Fruit fly (Drosophila melanogaster) whole organism, prepupa: ENCODE results near the gene CG7202.

Experiments
- Blimp-1 ChIP-seq: fragments of 200-800 bp; sonication (Bioruptor generic); optimal IDR thresholded peaks from 3 replicates; lab custom pipeline; 2017; ENCODE audit warnings: missing biosample characterization, missing genetic modification characterization, mild to moderate bottlenecking, moderate library complexity, missing genetic modification reagents
- CG10631 ChIP-seq: fragments of 200-800 bp; sonication (Bioruptor generic); optimal IDR thresholded peaks from 2 replicates; lab custom pipeline; 2016; ENCODE audit warnings: missing biosample characterization, missing genetic modification characterization
- CG11762 ChIP-seq: fragments of 200-800 bp; sonication (Bioruptor generic); optimal IDR thresholded peaks from 3 replicates; lab custom pipeline; 2016; ENCODE audit warnings: missing biosample characterization, missing genetic modification characterization; ENCODE audit not compliant: insufficient read depth
- CG15336 ChIP-seq: fragments of 200-800 bp; sonication (Bioruptor generic); IDR thresholded peaks from 2 replicates; pipeline ENCODE4 v1.3.6; 2022; ENCODE audit warnings: missing biosample characterization, missing genetic modification characterization
- CG1621 ChIP-seq: fragments of 200-800 bp; sonication (Bioruptor generic); optimal IDR thresholded peaks from 3 replicates; lab custom pipeline; 2018; ENCODE audit warnings: missing biosample characterization, mild to moderate bottlenecking, missing genetic modification characterization
- CG16779 ChIP-seq: fragments of 200-800 bp; sonication (Bioruptor generic); optimal IDR thresholded peaks from 3 replicates; lab custom pipeline; 2017; ENCODE audit warnings: missing biosample characterization, mild to moderate bottlenecking, missing genetic modification characterization
- CG3032 ChIP-seq: fragments of 200-800 bp; optimal IDR thresholded peaks from 2 replicates; lab custom pipeline; 2019; ENCODE audit warnings: missing biosample characterization, mild to moderate bottlenecking, missing genetic modification characterization, moderate library complexity
- CG31627 ChIP-seq: fragments of 200-800 bp; sonication (Bioruptor generic); optimal IDR thresholded peaks from 3 replicates; lab custom pipeline; 2016; ENCODE audit warnings: missing biosample characterization, missing genetic modification characterization
- CG32006 ChIP-seq: fragments of 200-800 bp; sonication (Bioruptor generic); optimal IDR thresholded peaks from 3 replicates; lab custom pipeline; 2017; ENCODE audit warnings: missing biosample characterization, mild to moderate bottlenecking, missing genetic modification characterization
- CG6163 ChIP-seq: fragments of 200-800 bp; sonication (Bioruptor generic); IDR thresholded peaks from 3 replicates; pipeline ENCODE4 v1.3.6; 2022; ENCODE audit warnings: missing biosample characterization, missing genetic modification characterization
- CG6792 ChIP-seq: fragments of 200-800 bp; sonication (Bioruptor generic); optimal IDR thresholded peaks from 3 replicates; lab custom pipeline; 2016; ENCODE audit warnings: missing biosample characterization, missing genetic modification characterization
- CG6808 ChIP-seq: fragments of 200-800 bp; sonication (Bioruptor generic); optimal IDR thresholded peaks from 3 replicates; lab custom pipeline; 2017; ENCODE audit warnings: missing biosample characterization, missing genetic modification characterization, mild to moderate bottlenecking, moderate library complexity, missing genetic modification reagents
- CG6854 ChIP-seq: fragments of 200-800 bp; sonication (Bioruptor generic); optimal IDR thresholded peaks from 2 replicates; lab custom pipeline; 2017; ENCODE audit warnings: missing biosample characterization, mild to moderate bottlenecking, missing genetic modification characterization
- CG8319 ChIP-seq: fragments of 200-800 bp; sonication (Bioruptor generic); optimal IDR thresholded peaks from 3 replicates; lab custom pipeline; 2016; ENCODE audit warnings: missing biosample characterization, missing genetic modification characterization
- CG9139 ChIP-seq: fragments of 200-800 bp; sonication (Bioruptor generic); optimal IDR thresholded peaks from 3 replicates; lab custom pipeline; 2017; ENCODE audit warnings: missing biosample characterization, mild to moderate bottlenecking, missing genetic modification characterization
- Eip75B ChIP-seq: fragments of 200-800 bp; sonication (Bioruptor generic); optimal IDR thresholded peaks from 3 replicates; lab custom pipeline; 2016; ENCODE audit warnings: missing biosample characterization, missing genetic modification characterization
- Eip78C ChIP-seq: fragments of 200-800 bp; sonication (Bioruptor generic); peaks from one replicate; lab custom pipeline; 2016; ENCODE audit warnings: missing biosample characterization, missing genetic modification characterization
- Eip93F ChIP-seq: fragments of 200-800 bp; sonication (Bioruptor generic); optimal IDR thresholded peaks from 2 replicates; lab custom pipeline; 2016; ENCODE audit warnings: missing biosample characterization, mild to moderate bottlenecking, missing genetic modification characterization
- Ets21C ChIP-seq: fragments of 200-800 bp; sonication (Bioruptor generic); optimal IDR thresholded peaks from 3 replicates; lab custom pipeline; 2016; ENCODE audit warnings: missing biosample characterization, missing genetic modification characterization
- Ets96B ChIP-seq: fragments of 200-800 bp; optimal IDR thresholded peaks from 2 replicates; lab custom pipeline; 2019; ENCODE audit warnings: missing biosample characterization, mild to moderate bottlenecking, missing genetic modification characterization, moderate library complexity
- Gug ChIP-seq: fragments of 200-800 bp; sonication (Bioruptor generic); IDR thresholded peaks from 2 replicates; pipeline ENCODE4 v1.3.6; 2022; ENCODE audit warnings: missing biosample characterization, missing genetic modification characterization
- Hr39 ChIP-seq: fragments of 200-800 bp; sonication (Bioruptor generic); optimal IDR thresholded peaks from 2 replicates; lab custom pipeline; 2016; ENCODE audit warnings: missing biosample characterization, missing genetic modification characterization
- Hr4 ChIP-seq: fragments of 200-800 bp; sonication (Bioruptor generic); optimal IDR thresholded peaks from 3 replicates; lab custom pipeline; 2016; ENCODE audit warnings: missing biosample characterization, missing genetic modification characterization
- OdsH ChIP-seq: fragments of 200-800 bp; sonication (Bioruptor generic); optimal IDR thresholded peaks from 3 replicates; lab custom pipeline; 2016; ENCODE audit warnings: missing biosample characterization, missing genetic modification characterization
- Smox ChIP-seq: fragments of 200-800 bp; sonication (Bioruptor generic); optimal IDR thresholded peaks from 3 replicates; lab custom pipeline; 2016; ENCODE audit warnings: missing biosample characterization, missing genetic modification characterization
- Sox14 ChIP-seq: fragments of 200-800 bp; sonication (Bioruptor generic); optimal IDR thresholded peaks from 3 replicates; lab custom pipeline; 2016; ENCODE audit warnings: missing biosample characterization, missing genetic modification characterization
- Sox15 ChIP-seq: fragments of 200-800 bp; sonication (Bioruptor generic); optimal IDR thresholded peaks from 3 replicates; lab custom pipeline; 2016; ENCODE audit warnings: missing biosample characterization, missing genetic modification characterization
- achi ChIP-seq: fragments of 200-800 bp; sonication (Bioruptor generic); optimal IDR thresholded peaks from 3 replicates; lab custom pipeline; 2016; ENCODE audit warnings: missing biosample characterization, missing genetic modification characterization
- acj6 ChIP-seq: fragments of 200-800 bp; sonication (Bioruptor generic); optimal IDR thresholded peaks from 3 replicates; lab custom pipeline; 2016; ENCODE audit warnings: missing biosample characterization, missing genetic modification characterization
- cyc ChIP-seq: fragments of 200-800 bp; sonication (Bioruptor generic); optimal IDR thresholded peaks from 3 replicates; lab custom pipeline; 2016; ENCODE audit warnings: missing biosample characterization, missing genetic modification characterization
- dac ChIP-seq: fragments of 200-800 bp; sonication (Bioruptor generic); optimal IDR thresholded peaks from 2 replicates; lab custom pipeline; 2017; ENCODE audit warnings: missing biosample characterization, mild to moderate bottlenecking, missing genetic modification characterization
- dsx ChIP-seq: fragments of 200-800 bp; optimal IDR thresholded peaks from 3 replicates; lab custom pipeline; 2019; ENCODE audit warnings: missing biosample characterization, mild to moderate bottlenecking, missing genetic modification characterization, moderate library complexity; ENCODE audit not compliant: poor library complexity, severe bottlenecking
- eg ChIP-seq: fragments of 200-800 bp; sonication (Bioruptor generic); IDR thresholded peaks from 3 replicates; pipeline ENCODE4 v1.3.6; 2022; ENCODE audit warnings: missing biosample characterization, missing genetic modification characterization
- esn ChIP-seq: fragments of 200-800 bp; sonication (Bioruptor generic); optimal IDR thresholded peaks from 2 replicates; lab custom pipeline; 2016; ENCODE audit warnings: missing biosample characterization, mild to moderate bottlenecking, missing genetic modification characterization, moderate library complexity
- fd85E ChIP-seq: fragments of 200-800 bp; sonication (Bioruptor generic); optimal IDR thresholded peaks from 3 replicates; lab custom pipeline; 2016; ENCODE audit warnings: missing biosample characterization, missing genetic modification characterization
- lz ChIP-seq: fragments of 200-800 bp; sonication (Bioruptor generic); optimal IDR thresholded peaks from 3 replicates; lab custom pipeline; 2016; ENCODE audit warnings: missing biosample characterization, missing genetic modification characterization
- ss ChIP-seq, 2 experiments: fragments of 200-800 bp; sonication (Bioruptor generic); optimal IDR thresholded peaks; 2 replicates in 1 of 2; 3 replicates in 1 of 2; lab custom pipeline; 2017 to 2018; ENCODE audit warnings: mild to moderate bottlenecking in 2 of 2, missing biosample characterization in 2 of 2, missing genetic modification characterization in 2 of 2, moderate library complexity in 1 of 2
- svp ChIP-seq: fragments of 200-800 bp; sonication (Bioruptor generic); peaks from one replicate; lab custom pipeline; 2016; ENCODE audit warnings: missing biosample characterization, missing genetic modification characterization
- topi ChIP-seq: fragments of 200-800 bp; sonication (Bioruptor generic); optimal IDR thresholded peaks from 3 replicates; lab custom pipeline; 2016; ENCODE audit warnings: missing biosample characterization, missing genetic modification characterization

The CG7202 gene

dm6 chr3L:21534360-21534759, 41.8 kb upstream of the CG7202 start, which contains the start of gene ppk5:
Gene ppk5, plus strand, starts transcription at chr3L:21534660.
- TF ChIP-seq CG3032 (tag; lab: Kevin White, UChicago) (no peak), acj6 (GFP tag; lab: Kevin White, UChicago) (no peak), eg (GFP tag; lab: Robert Waterston, UW) (no peak), Blimp-1 (GFP tag; lab: Kevin White, UChicago) (no peak), CG1621 (tag; lab: Kevin White, UChicago) (no peak), CG6163 (GFP tag; lab: Robert Waterston, UW) (no peak), dsx (GFP tag; lab: Kevin White, UChicago) (no peak), CG10631 (GFP tag; lab: Kevin White, UChicago) (no peak), dac (GFP tag; lab: Kevin White, UChicago) (no peak), CG31627 (GFP tag; lab: Kevin White, UChicago) (no peak), CG11762 (GFP tag; lab: Kevin White, UChicago) (no peak)

- TF ChIP-seq dsx (GFP tag; lab: Kevin White, UChicago) (peak; percentile 81), CG6854 (peak; percentile 23), CG16779 (tag; lab: Kevin White, UChicago) (no peak), ss (GFP tag; optimal IDR thresholded peaks at IDR 0.05; lab: Kevin White, UChicago) (no peak), Gug (GFP tag; lab: Robert Waterston, UW) (no peak)
- TF ChIP-seq, all 60 proteins: peak for 2
These were observed 40.8 kb upstream of the CG7202 start, which contains the start of gene Mkrn1 for dm6 chr3L:21533270-21533948. Gene Mkrn1, minus strand, starts transcription at chr3L:21533713.

dm6 chr3L:21529108-21529507, 36.5 kb upstream of the CG7202 start, which contains the start of gene Arv1:
Gene Arv1, minus strand, starts transcription at chr3L:21529333.
- no peak for TF ChIP-seq CG15336 (GFP tag; lab: Robert Waterston, UW)
- no peak for TF ChIP-seq fd85E (GFP tag; lab: Kevin White, UChicago)
- TF ChIP-seq ss (GFP tag; optimal IDR thresholded peaks at IDR 0.05; lab: Kevin White, UChicago), result no peak
- TF ChIP-seq Eip78C (GFP tag; lab: Kevin White, UChicago), result no peak
- no peak for TF ChIP-seq Hr4 (GFP tag; lab: Kevin White, UChicago)
- TF ChIP-seq topi, result no peak
- no peak for TF ChIP-seq CG9139 (GFP tag; lab: Kevin White, UChicago)
- TF ChIP-seq OdsH, result no peak
- no peak for TF ChIP-seq CG6808
- TF ChIP-seq CG8319 (GFP tag; lab: Kevin White, UChicago), result no peak
- TF ChIP-seq CG32006 (GFP tag; lab: Kevin White, UChicago), result no peak
- no peak for TF ChIP-seq CG6163 (GFP tag; lab: Robert Waterston, UW)
- no peak for TF ChIP-seq CG6854
- no peak for TF ChIP-seq CG1621 (tag; lab: Kevin White, UChicago)
- TF ChIP-seq Hr39 (GFP tag; lab: Kevin White, UChicago), result no peak
- TF ChIP-seq CG31627 (GFP tag; lab: Kevin White, UChicago), result no peak
- no peak for TF ChIP-seq Smox

dm6 chr3L:21524071-21524889, 31.7 kb upstream of the CG7202 start:
- TF ChIP-seq CG6792, result peak; percentile 40
- TF ChIP-seq topi, result peak; percentile 35
- peak; percentile 49 for TF ChIP-seq Ets96B
- no peak for TF ChIP-seq CG1621 (tag; lab: Kevin White, UChicago)
- TF ChIP-seq svp, result peak; percentile 95
- TF ChIP-seq cyc (GFP tag; lab: Kevin White, UChicago), result peak; percentile 48
- peak; percentile 62 for TF ChIP-seq esn (GFP tag; lab: Kevin White, UChicago)
- no peak for TF ChIP-seq CG6854
- no peak for TF ChIP-seq OdsH
- TF ChIP-seq Sox14 (GFP tag; lab: Kevin White, UChicago), result peak; percentile 39
- TF ChIP-seq Hr39 (GFP tag; lab: Kevin White, UChicago), result no peak
- no peak for TF ChIP-seq Eip93F (GFP tag; lab: Kevin White, UChicago)
- TF ChIP-seq CG31627 (GFP tag; lab: Kevin White, UChicago), result peak; percentile 39
- TF ChIP-seq dsx (GFP tag; lab: Kevin White, UChicago), result peak; percentile 95
- TF ChIP-seq lz (GFP tag; lab: Kevin White, UChicago), result peak; percentile 23
- TF ChIP-seq CG11762 (GFP tag; lab: Kevin White, UChicago), result peak; percentile 24
- TF ChIP-seq achi (GFP tag; lab: Kevin White, UChicago), result no peak
- TF ChIP-seq Ets21C (GFP tag; lab: Kevin White, UChicago), result no peak
- TF ChIP-seq Hr4 (GFP tag; lab: Kevin White, UChicago), result peak; percentile 66
- no peak for TF ChIP-seq CG10631 (GFP tag; lab: Kevin White, UChicago)
- TF ChIP-seq Sox15 (GFP tag; lab: Kevin White, UChicago), result peak; percentile 12
- peak; percentile 16 for TF ChIP-seq CG8319 (GFP tag; lab: Kevin White, UChicago)
- TF ChIP-seq ss (GFP tag; optimal IDR thresholded peaks at IDR 0.05; lab: Kevin White, UChicago), result no peak
- peak; percentile 61 for TF ChIP-seq Eip75B (GFP tag; lab: Kevin White, UChicago)
- peak; percentile 61 for TF ChIP-seq acj6 (GFP tag; lab: Kevin White, UChicago)
- peak; percentile 83 for TF ChIP-seq Eip78C (GFP tag; lab: Kevin White, UChicago)
